In the genomic region with DNA sequence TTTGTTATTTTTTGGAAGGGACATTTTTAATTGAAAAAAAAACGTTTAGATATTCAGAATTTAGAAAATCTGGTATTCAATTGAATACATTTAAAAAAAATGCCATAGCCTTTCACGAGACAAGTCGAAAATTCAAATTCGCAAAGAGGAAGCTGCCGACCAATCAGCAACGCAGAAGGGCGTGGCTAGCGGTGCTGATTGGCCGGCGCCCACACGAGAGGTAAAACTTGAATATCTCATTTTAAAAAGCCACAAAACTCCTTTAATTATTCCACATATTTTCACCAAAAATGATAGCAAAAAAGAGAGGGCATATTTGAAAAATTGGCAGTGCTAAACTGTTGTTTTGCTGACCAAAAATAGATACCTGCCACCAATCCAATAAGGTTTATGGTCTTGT, we compare ENCODE assay signal across 3 worm cellular contexts.
TF ChIP-seq lines count a peak whose summit lies in the region.

No protein-coding gene starts in this region.

TF ChIP-seq in whole organism, L3 larva, 47 proteins besides CTCF, POLR2A, EP300 and RAD21:
- no peak for TF ChIP-seq pqm-1 (tag; optimal IDR thresholded peaks at IDR 0.05; lab: Kevin White, UChicago)
- peak; percentile 75 for TF ChIP-seq nfya-1 (tag; optimal IDR thresholded peaks at IDR 0.05; lab: Kevin White, UChicago; ENCODE audit: insufficient read depth)
- no peak for TF ChIP-seq fkh-2 (tag; optimal IDR thresholded peaks at IDR 0.05; lab: Kevin White, UChicago)
- TF ChIP-seq egl-5 (tag; optimal IDR thresholded peaks at IDR 0.05; lab: Kevin White, UChicago), result no peak
- no peak for TF ChIP-seq nhr-11 (tag; optimal IDR thresholded peaks at IDR 0.05; lab: Kevin White, UChicago)
- no peak for TF ChIP-seq elt-2 (tag; optimal IDR thresholded peaks at IDR 0.05; lab: Kevin White, UChicago)

TF ChIP-seq in whole organism, late embryonic, 69 proteins besides CTCF, POLR2A, EP300 and RAD21:
- no peak for TF ChIP-seq ceh-18 (tag; optimal IDR thresholded peaks at IDR 0.05; lab: Kevin White, UChicago)
- no peak for TF ChIP-seq pag-3 (tag; optimal IDR thresholded peaks at IDR 0.05; lab: Kevin White, UChicago; ENCODE audit: borderline replicate concordance)
- peak; percentile 79 for TF ChIP-seq nfya-1 (tag; optimal IDR thresholded peaks at IDR 0.05; lab: Kevin White, UChicago)

TF ChIP-seq in whole organism, young adult, 124 proteins besides CTCF, POLR2A, EP300 and RAD21:
- TF ChIP-seq F52B5.7 (tag; optimal IDR thresholded peaks at IDR 0.05; lab: Kevin White, UChicago), result no peak
- TF ChIP-seq F10E7.11 (tag; optimal IDR thresholded peaks at IDR 0.05; lab: Kevin White, UChicago), result no peak
- peak; percentile 63; the same call in 1 of the 2 replicates for TF ChIP-seq nfyb-1 (GFP tag; IDR thresholded peaks at IDR 0.05; lab: Robert Waterston, UW)
- TF ChIP-seq egrh-3 (GFP tag; IDR thresholded peaks at IDR 0.05; lab: Robert Waterston, UW), result no peak
TF ChIP-seq in whole organism, young adult: peak in this region for 1.
